Worm (Caenorhabditis elegans) whole organism, L3 larva: ENCODE data around the gene T28C12.15.

Experiments used
- R02D3.7 ChIP-seq: fragments of 150-350 bp; optimal IDR thresholded peaks from 2 replicates; lab custom pipeline; 2014; ENCODE audit warnings: missing biosample characterization, missing genetic modification characterization
- aly-2 ChIP-seq: fragments of 150-350 bp; optimal IDR thresholded peaks from 2 replicates; lab custom pipeline; 2014; ENCODE audit warnings: missing biosample characterization, missing genetic modification characterization
- ama-1 ChIP-seq: fragments of 150-350 bp; optimal IDR thresholded peaks from 2 replicates; lab custom pipeline; 2018
- ceh-16 ChIP-seq: sonication (generic microtip); optimal IDR thresholded peaks from 2 replicates; lab custom pipeline; 2017; ENCODE audit warnings: missing biosample characterization, missing genetic modification characterization
- ceh-82 ChIP-seq: fragments of 150-350 bp; optimal IDR thresholded peaks from 2 replicates; lab custom pipeline; 2014; ENCODE audit warnings: missing biosample characterization, missing genetic modification characterization
- ceh-9 ChIP-seq: sonication (generic microtip); optimal IDR thresholded peaks from 2 replicates; lab custom pipeline; 2018; ENCODE audit warnings: missing biosample characterization, missing genetic modification characterization
- egl-27 ChIP-seq: sonication (generic microtip); optimal IDR thresholded peaks from 4 replicates; lab custom pipeline; 2017; ENCODE audit warnings: missing biosample characterization, missing genetic modification reagents, missing genetic modification characterization
- egl-5 ChIP-seq: fragments of 150-350 bp; optimal IDR thresholded peaks from 2 replicates; lab custom pipeline; 2017; ENCODE audit warnings: missing biosample characterization, missing genetic modification reagents, missing genetic modification characterization, inconsistent platforms
- elt-1 ChIP-seq: fragments of 150-350 bp; optimal IDR thresholded peaks from 2 replicates; lab custom pipeline; 2014; ENCODE audit warnings: missing biosample characterization, missing genetic modification characterization
- elt-2 ChIP-seq: sonication (generic microtip); optimal IDR thresholded peaks from 2 replicates; lab custom pipeline; 2016; ENCODE audit warnings: missing genetic modification reagents, mild to moderate bottlenecking, missing genetic modification characterization, missing compliant biosample characterization
- elt-3 ChIP-seq, 3 experiments: fragments of 150-350 bp in 1 of 3; sonication (generic microtip) in 2 of 3; optimal IDR thresholded peaks; 2 replicates in 2 of 3; 4 replicates in 1 of 3; lab custom pipeline; 2014 to 2017; ENCODE audit warnings: missing biosample characterization in 3 of 3, missing genetic modification characterization in 3 of 3
- eor-1 ChIP-seq, 2 experiments: fragments of 150-350 bp; optimal IDR thresholded peaks; 2 replicates each; lab custom pipeline; 2014 to 2018; ENCODE audit warnings: missing biosample characterization in 2 of 2, missing genetic modification characterization in 2 of 2
- fkh-2 ChIP-seq: fragments of 150-350 bp; optimal IDR thresholded peaks from 2 replicates; lab custom pipeline; 2014; ENCODE audit warnings: missing biosample characterization, missing genetic modification reagents, missing genetic modification characterization
- fos-1 ChIP-seq: fragments of 150-350 bp; optimal IDR thresholded peaks from 2 replicates; lab custom pipeline; 2014; ENCODE audit warnings: missing biosample characterization, missing genetic modification characterization
- hmg-11 ChIP-seq: sonication (generic microtip); optimal IDR thresholded peaks from 2 replicates; lab custom pipeline; 2016; ENCODE audit warnings: missing genetic modification characterization, missing compliant biosample characterization
- jun-1 ChIP-seq: fragments of 150-350 bp; optimal IDR thresholded peaks from 2 replicates; lab custom pipeline; 2014; ENCODE audit warnings: missing biosample characterization, missing genetic modification reagents, missing genetic modification characterization
- nhr-11 ChIP-seq: fragments of 150-350 bp; optimal IDR thresholded peaks from 2 replicates; lab custom pipeline; 2014; ENCODE audit warnings: missing biosample characterization, missing genetic modification characterization
- nhr-12 ChIP-seq: fragments of 150-350 bp; optimal IDR thresholded peaks from 2 replicates; lab custom pipeline; 2014; ENCODE audit warnings: missing biosample characterization, missing genetic modification characterization
- nhr-23 ChIP-seq: fragments of 150-350 bp; optimal IDR thresholded peaks from 2 replicates; lab custom pipeline; 2014; ENCODE audit warnings: missing biosample characterization, missing genetic modification reagents, missing genetic modification characterization
- nhr-237 ChIP-seq: fragments of 150-350 bp; optimal IDR thresholded peaks from 2 replicates; lab custom pipeline; 2014; ENCODE audit warnings: missing biosample characterization, missing genetic modification characterization
- nhr-25 ChIP-seq: sonication (generic microtip); optimal IDR thresholded peaks from 2 replicates; lab custom pipeline; 2017; ENCODE audit warnings: missing biosample characterization, missing genetic modification characterization
- nhr-28 ChIP-seq: fragments of 150-350 bp; optimal IDR thresholded peaks from 2 replicates; lab custom pipeline; 2014; ENCODE audit warnings: missing biosample characterization, missing genetic modification characterization
- nhr-43 ChIP-seq: sonication (generic microtip); optimal IDR thresholded peaks from 2 replicates; lab custom pipeline; 2016; ENCODE audit warnings: mild to moderate bottlenecking, missing genetic modification characterization, missing compliant biosample characterization; ENCODE audit not compliant: poor library complexity, severe bottlenecking
- nhr-67 ChIP-seq: fragments of 150-350 bp; optimal IDR thresholded peaks from 2 replicates; lab custom pipeline; 2014; ENCODE audit warnings: missing biosample characterization, missing genetic modification characterization
- nhr-76 ChIP-seq: fragments of 150-350 bp; sonication (generic microtip); optimal IDR thresholded peaks from 5 replicates; lab custom pipeline; 2014; ENCODE audit warnings: missing biosample characterization, missing genetic modification characterization
- pha-4 ChIP-seq: fragments of 150-350 bp; optimal IDR thresholded peaks from 2 replicates; lab custom pipeline; 2014; ENCODE audit warnings: missing biosample characterization, missing genetic modification reagents, missing genetic modification characterization
- pqm-1 ChIP-seq: fragments of 150-350 bp; optimal IDR thresholded peaks from 2 replicates; lab custom pipeline; 2017; ENCODE audit warnings: missing biosample characterization, missing genetic modification characterization, inconsistent platforms
- sea-2 ChIP-seq: fragments of 150-350 bp; sonication (generic microtip); optimal IDR thresholded peaks from 4 replicates; lab custom pipeline; 2014; ENCODE audit warnings: missing biosample characterization, missing genetic modification reagents, missing genetic modification characterization
- snpc-4 ChIP-seq: fragments of 150-350 bp; optimal IDR thresholded peaks from 2 replicates; lab custom pipeline; 2014; ENCODE audit warnings: missing biosample characterization, missing genetic modification characterization
- unc-39 ChIP-seq: sonication (generic microtip); optimal IDR thresholded peaks from 4 replicates; lab custom pipeline; 2017; ENCODE audit warnings: missing biosample characterization, missing genetic modification characterization
- unc-62 ChIP-seq: fragments of 150-350 bp; sonication (generic microtip); optimal IDR thresholded peaks from 4 replicates; lab custom pipeline; 2014; ENCODE audit warnings: missing biosample characterization, missing genetic modification reagents, missing genetic modification characterization
- zag-1 ChIP-seq: fragments of 150-350 bp; optimal IDR thresholded peaks from 2 replicates; lab custom pipeline; 2014; ENCODE audit warnings: missing biosample characterization, missing genetic modification characterization
- ztf-11 ChIP-seq: fragments of 150-350 bp; optimal IDR thresholded peaks from 2 replicates; lab custom pipeline; 2014; ENCODE audit warnings: missing biosample characterization, missing genetic modification characterization

Gene T28C12.15

ce11 chrV:6326394-6326793 lies 4.8 kb upstream of the T28C12.15 start:
- TF ChIP-seq jun-1 (tag; lab: Kevin White, UChicago) (no peak), elt-3 (tag; optimal IDR thresholded peaks at IDR 0.05; lab: Kevin White, UChicago) (peak in 1 of 3 experiments; percentile 33), ama-1 (peak; percentile 9), R02D3.7 (tag; lab: Kevin White, UChicago) (no peak), egl-5 (tag; lab: Kevin White, UChicago) (no peak)

- no peak for TF ChIP-seq unc-62 (GFP tag; lab: Kevin White, UChicago)
- TF ChIP-seq snpc-4 (tag; lab: Kevin White, UChicago) = no peak
- no peak for TF ChIP-seq nhr-67 (tag; lab: Kevin White, UChicago)
- no peak for TF ChIP-seq pha-4 (tag; lab: Kevin White, UChicago)
- no peak for TF ChIP-seq ztf-11
- TF ChIP-seq nhr-11 (tag; lab: Kevin White, UChicago) = no peak
- no peak for TF ChIP-seq nhr-12 (tag; lab: Kevin White, UChicago)
- TF ChIP-seq fos-1 (tag; lab: Kevin White, UChicago) = no peak
- TF ChIP-seq nhr-28 (tag; lab: Kevin White, UChicago) = no peak
Observed at ce11 chrV:6323602-6324001, 2.0 kb upstream of the T28C12.15 start.

DNA sequence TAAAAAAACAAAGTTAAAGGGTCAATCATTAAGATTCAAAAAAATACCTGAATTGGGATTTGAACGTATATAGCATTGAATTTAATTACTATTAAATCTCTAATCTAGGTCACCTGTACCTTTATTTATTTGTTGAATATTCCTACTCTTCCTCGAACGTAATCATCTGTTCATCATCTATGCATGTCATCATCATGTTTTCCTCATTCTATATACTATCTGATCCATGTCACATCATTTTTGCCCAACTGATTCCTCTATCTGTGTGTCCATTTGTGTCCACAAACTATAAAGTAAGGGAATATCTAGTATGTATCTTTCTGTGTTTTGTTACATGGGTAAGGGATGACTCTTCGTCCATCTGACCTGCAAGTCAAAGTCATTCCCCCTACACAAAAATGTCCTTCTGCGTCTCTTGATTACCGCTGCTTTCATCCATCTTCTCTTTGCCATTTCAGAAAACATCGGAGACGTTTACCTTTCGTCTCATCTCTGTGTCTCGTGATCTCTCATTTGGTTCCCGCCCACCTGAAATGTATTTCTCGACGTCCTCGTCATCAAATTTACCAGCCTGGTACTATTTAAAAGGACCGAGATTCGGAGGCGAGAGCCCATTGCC lies 1.3 kb upstream of the T28C12.15 start:
- TF ChIP-seq nhr-23 = peak; percentile 53
- no peak for TF ChIP-seq nhr-237
- TF ChIP-seq nhr-11 (tag; lab: Kevin White, UChicago) = no peak
- peak; percentile 68 for TF ChIP-seq nhr-25 (tag; lab: Kevin White, UChicago)
- TF ChIP-seq nhr-43 (tag; lab: Kevin White, UChicago) = peak; percentile 20

ce11 chrV:6321280-6321679 lies 303 bp downstream of the T28C12.15 start:
- TF ChIP-seq fkh-2 (tag; lab: Kevin White, UChicago) (no peak), egl-27 (tag; lab: Kevin White, UChicago) (no peak), aly-2 (tag; lab: Kevin White, UChicago) (no peak), nhr-12 (tag; lab: Kevin White, UChicago) (no peak), snpc-4 (tag; lab: Kevin White, UChicago) (no peak)
- TF ChIP-seq, all 47 proteins: peak for 0

ce11 chrV:6319358-6319757 lies 2.2 kb downstream of the T28C12.15 start:
- no peak for TF ChIP-seq snpc-4 (tag; lab: Kevin White, UChicago)
- TF ChIP-seq nhr-25 (tag; lab: Kevin White, UChicago) = peak; percentile 18
- TF ChIP-seq sea-2 (GFP tag; lab: Kevin White, UChicago) = no peak
- no peak for TF ChIP-seq fos-1 (tag; lab: Kevin White, UChicago)
- no peak for TF ChIP-seq elt-2
- TF ChIP-seq unc-62 (GFP tag; lab: Kevin White, UChicago) = no peak
- no peak for TF ChIP-seq pqm-1
- TF ChIP-seq ceh-82 (tag; lab: Kevin White, UChicago) = no peak
- TF ChIP-seq nhr-43 (tag; lab: Kevin White, UChicago) = peak; percentile 44
- no peak for TF ChIP-seq unc-39 (tag; lab: Kevin White, UChicago)
- TF ChIP-seq ceh-9 (tag; lab: Kevin White, UChicago) = no peak
- no peak for TF ChIP-seq egl-27 (tag; lab: Kevin White, UChicago)
- peak in 1 of 3 experiments; percentile 36 for TF ChIP-seq elt-3 (tag; optimal IDR thresholded peaks at IDR 0.05; lab: Kevin White, UChicago)
- TF ChIP-seq R02D3.7 (tag; lab: Kevin White, UChicago) = no peak
- no peak for TF ChIP-seq jun-1 (tag; lab: Kevin White, UChicago)

- peak; percentile 0 for TF ChIP-seq elt-1 (tag; lab: Kevin White, UChicago)
- TF ChIP-seq ceh-16 (tag; lab: Kevin White, UChicago) = no peak
- TF ChIP-seq pha-4 (tag; lab: Kevin White, UChicago) = no peak
- TF ChIP-seq egl-27 (tag; lab: Kevin White, UChicago) = no peak
- no peak for TF ChIP-seq R02D3.7 (tag; lab: Kevin White, UChicago)
- no peak for TF ChIP-seq fkh-2 (tag; lab: Kevin White, UChicago)
- TF ChIP-seq nhr-11 (tag; lab: Kevin White, UChicago) = no peak
- no peak for TF ChIP-seq hmg-11
- no peak for TF ChIP-seq nhr-76 (tag; lab: Kevin White, UChicago)
- peak; percentile 45 for TF ChIP-seq nhr-25 (tag; lab: Kevin White, UChicago)
- TF ChIP-seq egl-5 (tag; lab: Kevin White, UChicago) = no peak
- TF ChIP-seq nhr-43 (tag; lab: Kevin White, UChicago) = peak; percentile 34
- TF ChIP-seq nhr-28 (tag; lab: Kevin White, UChicago) = no peak
- no peak for TF ChIP-seq snpc-4 (tag; lab: Kevin White, UChicago)
- TF ChIP-seq eor-1 (tag; optimal IDR thresholded peaks at IDR 0.05; lab: Kevin White, UChicago) = no peak
- TF ChIP-seq unc-39 (tag; lab: Kevin White, UChicago) = no peak
- no peak for TF ChIP-seq zag-1
Observed at ce11 chrV:6317928-6318327, 3.7 kb downstream of the T28C12.15 start.
